Worm (Caenorhabditis elegans): ENCODE results near the gene F08B12.11.

ce11 chrX:11400467-11401184 is 15.8 kb downstream of the F08B12.11 start:
- TF ChIP-seq ces-1 (GFP tag; optimal IDR thresholded peaks at IDR 0.05) (no peak), elt-1 (tag; optimal IDR thresholded peaks at IDR 0.05; ENCODE audit: borderline replicate concordance, insufficient read depth) (no peak), nhr-76 (tag; optimal IDR thresholded peaks at IDR 0.05) (no peak), pha-4 (tag; optimal IDR thresholded peaks at IDR 0.05) (no peak), unc-62 (GFP tag; optimal IDR thresholded peaks at IDR 0.05) (no peak)
